Worm (Caenorhabditis elegans) whole organism, L4 larva: ENCODE data around the gene F59E11.5.

Experiments
- aly-2 ChIP-seq: sonication (generic microtip); optimal IDR thresholded peaks from 2 replicates; lab custom pipeline; 2018; ENCODE audit warnings: missing biosample characterization, missing genetic modification characterization
- ceh-44 ChIP-seq: fragments of 200-800 bp; sonication (Bioruptor generic); IDR thresholded peaks from 2 replicates; pipeline ENCODE4 v1.3.6; 2022; ENCODE audit warnings: missing genetic modification reagents, missing genetic modification characterization, missing compliant biosample characterization
- lin-13 ChIP-seq: fragments of 150-350 bp; optimal IDR thresholded peaks from 2 replicates; lab custom pipeline; 2014; ENCODE audit warnings: missing biosample characterization, missing genetic modification reagents, missing genetic modification characterization
- lin-15B ChIP-seq: fragments of 150-350 bp; sonication (generic microtip); optimal IDR thresholded peaks from 3 replicates; lab custom pipeline; 2014; ENCODE audit warnings: missing biosample characterization, missing genetic modification characterization
- madf-5 ChIP-seq, 2 experiments: fragments of 200-800 bp; sonication (Bioruptor generic); IDR thresholded peaks; 2 replicates each; pipeline ENCODE4 v1.3.6; 2022; ENCODE audit warnings: missing compliant biosample characterization in 2 of 2, missing genetic modification characterization in 2 of 2
- mep-1 ChIP-seq: fragments of 150-350 bp; sonication (generic microtip); optimal IDR thresholded peaks from 3 replicates; lab custom pipeline; 2014; ENCODE audit warnings: missing biosample characterization, missing genetic modification characterization
- nhr-10 ChIP-seq: fragments of 150-350 bp; optimal IDR thresholded peaks from 2 replicates; lab custom pipeline; 2014; ENCODE audit warnings: missing biosample characterization, missing genetic modification characterization
- nhr-237 ChIP-seq: sonication (generic microtip); optimal IDR thresholded peaks from 2 replicates; lab custom pipeline; 2017; ENCODE audit warnings: missing biosample characterization, missing genetic modification characterization
- nhr-6 ChIP-seq: fragments of 150-350 bp; optimal IDR thresholded peaks from 2 replicates; lab custom pipeline; 2014; ENCODE audit warnings: missing biosample characterization, missing genetic modification characterization
- nhr-76 ChIP-seq: fragments of 150-350 bp; optimal IDR thresholded peaks from 2 replicates; lab custom pipeline; 2014; ENCODE audit warnings: missing biosample characterization, missing genetic modification characterization
- nhr-77 ChIP-seq: fragments of 150-350 bp; optimal IDR thresholded peaks from 2 replicates; lab custom pipeline; 2014; ENCODE audit warnings: missing biosample characterization, missing genetic modification characterization
- snpc-4 ChIP-seq: fragments of 150-350 bp; optimal IDR thresholded peaks from 2 replicates; lab custom pipeline; 2014; ENCODE audit warnings: missing biosample characterization, missing genetic modification characterization
- unc-39 ChIP-seq: sonication (generic microtip); optimal IDR thresholded peaks from 2 replicates; lab custom pipeline; 2017; ENCODE audit warnings: missing biosample characterization, missing genetic modification characterization
- ztf-11 ChIP-seq: fragments of 150-350 bp; optimal IDR thresholded peaks from 2 replicates; lab custom pipeline; 2014; ENCODE audit warnings: missing biosample characterization, missing genetic modification characterization

DNA sequence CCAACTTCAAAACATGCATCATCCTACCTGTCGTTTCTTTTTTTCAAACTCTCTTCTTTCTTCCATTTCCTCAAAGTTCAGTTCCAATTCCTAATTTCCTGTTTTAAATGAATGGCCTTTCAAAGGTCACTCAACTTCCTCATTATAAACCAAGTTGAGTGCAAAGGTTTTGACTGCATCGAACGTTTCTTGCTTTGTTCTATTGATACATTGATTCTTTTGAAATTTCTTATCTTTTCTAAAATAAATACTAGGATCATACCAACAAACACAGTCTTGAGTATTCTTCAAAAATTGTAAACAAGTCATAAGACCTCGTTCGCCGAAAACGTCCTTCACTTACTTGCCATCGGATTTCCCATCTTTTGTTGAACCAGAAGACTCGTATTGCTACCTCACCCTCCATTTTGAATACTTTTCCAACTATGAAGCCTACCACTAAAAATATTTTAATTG is 4.7 kb upstream of the F59E11.5 start, which contains the start of gene F59E11.7:
- TF ChIP-seq ceh-44 (GFP tag; lab: Robert Waterston, UW), result no peak
- TF ChIP-seq madf-5 (GFP tag; IDR thresholded peaks at IDR 0.05; lab: Robert Waterston, UW), result no peak
- TF ChIP-seq nhr-237, result no peak
- no peak for TF ChIP-seq lin-15B (tag; lab: Kevin White, UChicago)
- TF ChIP-seq aly-2 (tag; lab: Kevin White, UChicago), result no peak
- TF ChIP-seq ztf-11 (tag; lab: Kevin White, UChicago), result no peak
- no peak for TF ChIP-seq nhr-76 (tag; lab: Kevin White, UChicago)
- TF ChIP-seq snpc-4 (tag; lab: Kevin White, UChicago), result no peak
- TF ChIP-seq unc-39 (tag; lab: Kevin White, UChicago), result no peak
- TF ChIP-seq nhr-77 (tag; lab: Kevin White, UChicago), result no peak
- TF ChIP-seq nhr-10, result no peak
- no peak for TF ChIP-seq lin-13 (GFP tag; lab: Kevin White, UChicago)
- no peak for TF ChIP-seq mep-1 (tag; lab: Kevin White, UChicago)
- no peak for TF ChIP-seq nhr-6 (tag; lab: Kevin White, UChicago)
